Worm (Caenorhabditis elegans): Measurements from ENCODE around the gene grl-31.
"Not testable (repeated sequence)": the region's sequence is repeated elsewhere in the genome, so short reads cannot be mapped to it uniquely, and the experiment has no call there.

ce11 chrV:3597052-3597451 lies 39.5 kb upstream of the grl-31 start, which contains the start of gene srh-212:
- not testable (repeated sequence) for TF ChIP-seq aly-1 (tag; optimal IDR thresholded peaks at IDR 0.05); hmg-4 (GFP tag; optimal IDR thresholded peaks at IDR 0.05); hmbx-1 (tag; optimal IDR thresholded peaks at IDR 0.05); ama-1 (optimal IDR thresholded peaks at IDR 0.05)
